Fruit fly (Drosophila melanogaster) whole organism, wandering third instar larva: ENCODE data around the gene CG7299.

ENCODE experiments used
- Abd-B ChIP-seq: fragments of >200 bp; optimal IDR thresholded peaks from 2 replicates; lab custom pipeline; 2017; ENCODE audit warnings: missing biosample characterization, missing genetic modification characterization
- CG32264 ChIP-seq: fragments of 200-800 bp; sonication (Bioruptor generic); optimal IDR thresholded peaks from 2 replicates; lab custom pipeline; 2016; ENCODE audit warnings: missing biosample characterization, missing genetic modification characterization
- CG9705 ChIP-seq: fragments of 200-800 bp; sonication (Bioruptor generic); optimal IDR thresholded peaks from 2 replicates; lab custom pipeline; 2018; ENCODE audit warnings: missing biosample characterization, mild to moderate bottlenecking, missing genetic modification characterization
- Dfd ChIP-seq: fragments of >200 bp; optimal IDR thresholded peaks from 2 replicates; lab custom pipeline; 2017; ENCODE audit warnings: missing biosample characterization, missing genetic modification characterization
- Dif ChIP-seq: fragments of 200-275, 200-300 bp; sonication (Bioruptor generic); optimal IDR thresholded peaks from 2 replicates; lab custom pipeline; 2018; ENCODE audit warnings: missing biosample characterization, missing genetic modification characterization; ENCODE audit not compliant: partially characterized antibody
- GATAd ChIP-seq: sonication (Bioruptor generic); optimal IDR thresholded peaks from 2 replicates; lab custom pipeline; 2016; ENCODE audit warnings: missing biosample characterization, missing genetic modification characterization
- HLH106 ChIP-seq: fragments of 200-800 bp; optimal IDR thresholded peaks from 3 replicates; lab custom pipeline; 2019; ENCODE audit warnings: missing biosample characterization, mild to moderate bottlenecking, missing genetic modification characterization, moderate library complexity
- Hnf4 ChIP-seq: fragments of 200-800 bp; sonication (Bioruptor generic); optimal IDR thresholded peaks from 2 replicates; lab custom pipeline; 2016; ENCODE audit warnings: missing biosample characterization, mild to moderate bottlenecking, missing genetic modification characterization
- Hr78 ChIP-seq: fragments of >200 bp; optimal IDR thresholded peaks from 2 replicates; lab custom pipeline; 2017; ENCODE audit warnings: missing biosample characterization, missing genetic modification characterization
- Myc ChIP-seq: fragments of >200 bp; optimal IDR thresholded peaks from 2 replicates; lab custom pipeline; 2017
- N ChIP-seq: fragments of >200 bp; optimal IDR thresholded peaks from 2 replicates; lab custom pipeline; 2018; ENCODE audit warnings: missing biosample characterization, missing external identifiers, missing genetic modification characterization
- OdsH ChIP-seq: fragments of 200-800 bp; sonication (Bioruptor generic); optimal IDR thresholded peaks from 2 replicates; lab custom pipeline; 2016; ENCODE audit warnings: missing biosample characterization, mild to moderate bottlenecking, missing genetic modification characterization
- Vsx2 ChIP-seq: fragments of 200-300, 225-300 bp; sonication (Bioruptor generic); optimal IDR thresholded peaks from 2 replicates; lab custom pipeline; 2018; ENCODE audit warnings: missing biosample characterization, missing genetic modification characterization; ENCODE audit not compliant: partially characterized antibody
- br ChIP-seq: fragments of 200-800 bp; sonication (Bioruptor generic); optimal IDR thresholded peaks from 2 replicates; lab custom pipeline; 2016; ENCODE audit warnings: missing biosample characterization, missing genetic modification characterization
- dl ChIP-seq, 2 experiments: fragments of 175-275, 200-275 bp in 1 of 2; fragments of 200-275 bp in 1 of 2; sonication (Bioruptor generic); optimal IDR thresholded peaks; lab custom pipeline; 2018; ENCODE audit warnings: mild to moderate bottlenecking in 2 of 2, missing biosample characterization in 2 of 2, missing genetic modification characterization in 2 of 2, moderate library complexity in 2 of 2; ENCODE audit not compliant: partially characterized antibody in 2 of 2, insufficient read depth in 1 of 2
- dmrt93B ChIP-seq: fragments of 200-800 bp; sonication (Bioruptor generic); optimal IDR thresholded peaks from 2 replicates; lab custom pipeline; 2018; ENCODE audit warnings: missing biosample characterization, mild to moderate bottlenecking, missing genetic modification characterization
- dsf ChIP-seq: sonication (Bioruptor generic); optimal IDR thresholded peaks from 2 replicates; lab custom pipeline; 2016; ENCODE audit warnings: missing biosample characterization, missing genetic modification characterization, borderline replicate concordance
- ey ChIP-seq: fragments of 200-800 bp; sonication (Bioruptor generic); optimal IDR thresholded peaks from 2 replicates; lab custom pipeline; 2016; ENCODE audit warnings: missing biosample characterization, missing genetic modification characterization
- foxo ChIP-seq, 2 experiments: fragments of 200-800 bp; sonication (Bioruptor generic); optimal IDR thresholded peaks; 2 replicates in 1 of 2; 3 replicates in 1 of 2; lab custom pipeline; 2016 to 2017; ENCODE audit warnings: missing biosample characterization in 2 of 2, missing genetic modification characterization in 2 of 2
- h ChIP-seq: fragments of 200-800 bp; sonication (Bioruptor generic); optimal IDR thresholded peaks from 3 replicates; lab custom pipeline; 2016; ENCODE audit warnings: missing biosample characterization, mild to moderate bottlenecking, missing genetic modification characterization
- jim ChIP-seq: fragments of 175-275, 200-325 bp; sonication (Bioruptor generic); optimal IDR thresholded peaks from 2 replicates; lab custom pipeline; 2016; ENCODE audit warnings: missing biosample characterization, mild to moderate bottlenecking, missing genetic modification characterization
- lola ChIP-seq: fragments of >200 bp; optimal IDR thresholded peaks from 2 replicates; lab custom pipeline; 2017; ENCODE audit warnings: missing biosample characterization, missing genetic modification characterization
- psq ChIP-seq: fragments of 200-800 bp; sonication (Bioruptor generic); optimal IDR thresholded peaks from 3 replicates; lab custom pipeline; 2017; ENCODE audit warnings: missing biosample characterization, mild to moderate bottlenecking, missing genetic modification characterization, moderate library complexity
- sage ChIP-seq: fragments of 200-800 bp; sonication (Bioruptor generic); optimal IDR thresholded peaks from 2 replicates; lab custom pipeline; 2016; ENCODE audit warnings: missing biosample characterization, mild to moderate bottlenecking, missing genetic modification characterization
- sv ChIP-seq: fragments of 200-800 bp; sonication (Bioruptor generic); optimal IDR thresholded peaks from 3 replicates; lab custom pipeline; 2016; ENCODE audit warnings: missing biosample characterization, missing genetic modification characterization
- tai ChIP-seq: sonication (Bioruptor generic); optimal IDR thresholded peaks from 2 replicates; lab custom pipeline; 2016; ENCODE audit warnings: missing biosample characterization, missing genetic modification characterization
- usp ChIP-seq: fragments of >200 bp; optimal IDR thresholded peaks from 2 replicates; lab custom pipeline; 2017; ENCODE audit warnings: missing biosample characterization, missing genetic modification characterization

The CG7299 gene

dm6 chr2L:10685666-10686065 is 1.5 kb upstream of the CG7299 start:
- TF ChIP-seq N (GFP tag; lab: Kevin White, UChicago) (no peak), GATAd (GFP tag; lab: Kevin White, UChicago) (no peak), Abd-B (GFP tag; lab: Kevin White, UChicago) (no peak), Vsx2 (GFP tag; lab: Kevin White, UChicago) (no peak), tai (GFP tag; lab: Kevin White, UChicago) (no peak), Dfd (GFP tag; lab: Kevin White, UChicago) (no peak), OdsH (GFP tag; lab: Kevin White, UChicago) (no peak), sv (GFP tag; lab: Kevin White, UChicago) (no peak), Hnf4 (GFP tag; lab: Kevin White, UChicago) (no peak)
- TF ChIP-seq, all 38 proteins: peak for 0

DNA sequence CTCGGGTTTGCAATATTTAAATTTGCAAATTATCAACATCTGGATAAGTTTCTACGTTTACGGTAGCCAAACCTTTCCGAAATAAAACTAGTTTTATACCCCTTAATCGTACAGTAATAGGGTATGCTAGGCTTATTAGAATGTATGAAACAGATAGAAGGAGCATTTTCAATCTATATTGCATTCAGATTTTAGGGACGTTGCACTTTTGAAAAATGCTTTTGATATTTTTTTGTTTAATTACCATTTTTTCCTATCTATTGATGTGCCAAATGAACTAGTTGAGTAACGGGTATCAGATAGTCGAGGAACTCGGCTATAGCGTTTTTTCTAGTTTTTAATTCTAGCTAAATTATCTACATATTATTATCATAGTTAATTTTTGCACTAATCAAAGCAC is 1.3 kb downstream of the CG7299 start:
- TF ChIP-seq br (GFP tag; lab: Kevin White, UChicago): no peak
- no peak for TF ChIP-seq OdsH (GFP tag; lab: Kevin White, UChicago)
- no peak for TF ChIP-seq HLH106 (tag; lab: Kevin White, UChicago)
- no peak for TF ChIP-seq lola (GFP tag; lab: Kevin White, UChicago)
- no peak for TF ChIP-seq Vsx2 (GFP tag; lab: Kevin White, UChicago)
- no peak for TF ChIP-seq GATAd (GFP tag; lab: Kevin White, UChicago)
- no peak for TF ChIP-seq sv (GFP tag; lab: Kevin White, UChicago)
- no peak for TF ChIP-seq CG9705 (GFP tag; lab: Kevin White, UChicago)
- no peak for TF ChIP-seq Myc (lab: Kevin White, UChicago)
- TF ChIP-seq tai (GFP tag; lab: Kevin White, UChicago): no peak
- TF ChIP-seq Hnf4 (GFP tag; lab: Kevin White, UChicago): no peak
- TF ChIP-seq dsf (GFP tag; lab: Kevin White, UChicago): no peak
- TF ChIP-seq, all 38 proteins: peak for 0

DNA sequence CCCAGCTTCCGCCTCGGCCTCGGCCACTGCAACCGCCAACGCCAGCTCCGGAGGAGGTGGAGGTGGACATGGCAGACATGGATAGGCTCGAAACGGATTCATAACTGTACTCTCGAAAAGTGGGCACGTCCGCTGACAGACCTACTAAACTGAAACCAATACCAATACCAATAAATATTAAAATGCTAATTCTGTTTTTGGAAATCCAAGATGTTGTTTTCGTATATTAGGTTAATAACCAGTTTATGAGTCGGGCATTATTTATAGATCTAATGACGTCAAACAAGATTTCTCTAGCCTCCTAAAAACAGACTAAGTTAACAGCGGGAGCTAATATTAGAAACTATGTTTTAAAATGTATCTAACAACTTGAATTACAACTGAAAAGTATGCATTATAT is 2.0 kb downstream of the CG7299 start:
- TF ChIP-seq CG9705 (GFP tag; lab: Kevin White, UChicago) (no peak), Hnf4 (GFP tag; lab: Kevin White, UChicago) (no peak), Dif (GFP tag; lab: Kevin White, UChicago) (no peak), jim (GFP tag; lab: Kevin White, UChicago) (no peak), psq (no peak), ey (GFP tag; lab: Kevin White, UChicago) (no peak), N (GFP tag; lab: Kevin White, UChicago) (no peak)

DNA sequence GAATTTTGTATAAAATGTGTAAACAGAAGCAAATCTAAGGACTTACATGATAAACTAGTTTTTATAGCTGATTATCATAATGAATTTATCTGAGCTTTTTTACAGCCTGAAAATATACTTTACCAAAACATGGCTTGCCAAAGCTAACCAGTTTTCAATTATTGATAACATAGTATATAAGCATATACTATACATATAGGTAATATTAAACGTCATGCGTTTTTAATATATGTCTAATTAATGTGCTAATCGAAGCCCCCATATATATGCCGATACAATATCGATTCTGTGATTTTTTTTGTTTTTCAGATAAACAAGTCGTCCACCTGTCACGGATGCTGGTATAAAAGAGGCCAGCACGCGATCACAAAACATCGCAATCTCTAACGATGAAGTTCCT is 2.6 kb downstream of the CG7299 start, which contains the start of gene CG17107:
TSS of gene CG17107 (plus strand) at position 301 of the 400 bp plus-strand sequence.
- TF ChIP-seq foxo (GFP tag; optimal IDR thresholded peaks at IDR 0.05; lab: Kevin White, UChicago) (no peak), Myc (lab: Kevin White, UChicago) (no peak), tai (GFP tag; lab: Kevin White, UChicago) (no peak), dsf (GFP tag; lab: Kevin White, UChicago) (no peak), CG32264 (no peak), Hr78 (GFP tag; lab: Kevin White, UChicago) (no peak)

DNA sequence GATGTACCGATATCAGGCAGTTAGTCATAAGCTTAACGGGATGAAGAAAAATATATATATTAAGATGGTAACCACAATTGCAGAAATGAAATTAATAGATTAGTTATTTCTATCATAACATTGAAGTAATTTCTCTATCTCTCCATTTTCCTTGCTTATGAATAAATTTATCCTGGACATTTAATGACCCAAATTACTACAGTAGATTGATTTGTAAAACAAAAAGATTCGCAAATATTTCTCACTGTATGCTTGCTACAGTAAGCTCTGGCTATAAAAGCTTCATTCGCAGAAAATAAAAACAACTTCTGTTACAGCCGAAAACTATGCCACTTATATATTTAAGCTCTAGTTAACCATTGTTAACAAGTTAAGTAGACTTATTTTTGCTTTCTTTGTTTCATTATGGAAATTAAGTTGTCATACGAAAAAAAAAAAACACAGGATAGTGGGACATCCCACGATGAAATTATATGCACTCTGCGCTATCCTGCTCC is 3.6 kb downstream of the CG7299 start, which contains the start of gene CG17105:
TSS of gene CG17105 (plus strand) at position 447 of the 497 bp plus-strand sequence.
- TF ChIP-seq Vsx2 (GFP tag; lab: Kevin White, UChicago) (no peak), sage (GFP tag; lab: Kevin White, UChicago) (no peak), usp (no peak), dl (GFP tag; optimal IDR thresholded peaks at IDR 0.05; lab: Kevin White, UChicago; ENCODE audit: insufficient read depth in 1 of 2, partially characterized antibody in 2 of 2) (no peak), Dif (GFP tag; lab: Kevin White, UChicago) (no peak)

- no peak for TF ChIP-seq dmrt93B (GFP tag; lab: Kevin White, UChicago)
- TF ChIP-seq h (GFP tag; lab: Kevin White, UChicago): peak; percentile 2
- TF ChIP-seq ey (GFP tag; lab: Kevin White, UChicago): peak; percentile 18
- no peak for TF ChIP-seq OdsH (GFP tag; lab: Kevin White, UChicago)
- TF ChIP-seq, all 38 proteins: peak for 2
These were observed 4.6 kb downstream of the CG7299 start for dm6 chr2L:10679568-10679967.
